Worm (Caenorhabditis elegans): Measurements from ENCODE around the gene unc-103.

Gene unc-103

ce11 chrIII:4170903-4171377 lies 55.8 kb downstream of the unc-103 start, which contains the start of the genes rnf-121 and C16C10.4:
Gene rnf-121 (minus strand): TSS chrIII:4170953.
Gene C16C10.4 (plus strand): TSS chrIII:4171336.
- TF ChIP-seq W03F9.2 (tag; optimal IDR thresholded peaks at IDR 0.05) (peak; percentile 69), dao-5 (tag; optimal IDR thresholded peaks at IDR 0.05) (peak; percentile 43), him-1 (tag; optimal IDR thresholded peaks at IDR 0.05) (peak; percentile 45)

ce11 chrIII:4172210-4172609 lies 57.0 kb downstream of the unc-103 start:
- TF ChIP-seq W03F9.2 (tag; optimal IDR thresholded peaks at IDR 0.05) = no peak
- TF ChIP-seq dao-5 (tag; optimal IDR thresholded peaks at IDR 0.05) = no peak
- no peak for TF ChIP-seq him-1 (tag; optimal IDR thresholded peaks at IDR 0.05)

ce11 chrIII:4175489-4175888 lies 60.3 kb downstream of the unc-103 start:
- TF ChIP-seq him-1 (tag; optimal IDR thresholded peaks at IDR 0.05) = no peak
- no peak for TF ChIP-seq W03F9.2 (tag; optimal IDR thresholded peaks at IDR 0.05)

- TF ChIP-seq dao-5 (tag; optimal IDR thresholded peaks at IDR 0.05) (no peak), W03F9.2 (tag; optimal IDR thresholded peaks at IDR 0.05) (peak; percentile 75)
Observed at ce11 chrIII:4176109-4176596, 61.0 kb downstream of the unc-103 start, which contains the start of the genes hrde-1 and C16C10.13. Gene hrde-1 (minus strand): TSS chrIII:4176159. Gene C16C10.13 (plus strand): TSS chrIII:4176440.

- no peak for TF ChIP-seq dao-5 (tag; optimal IDR thresholded peaks at IDR 0.05)
- no peak for TF ChIP-seq W03F9.2 (tag; optimal IDR thresholded peaks at IDR 0.05)
- TF ChIP-seq him-1 (tag; optimal IDR thresholded peaks at IDR 0.05) = no peak
Observed at ce11 chrIII:4178564-4178963, 63.4 kb downstream of the unc-103 start, which contains the start of gene C16C10.2. Gene C16C10.2 (minus strand): TSS chrIII:4178664.

- TF ChIP-seq him-1 (tag; optimal IDR thresholded peaks at IDR 0.05) (no peak), dao-5 (tag; optimal IDR thresholded peaks at IDR 0.05) (no peak), W03F9.2 (tag; optimal IDR thresholded peaks at IDR 0.05) (no peak)
Observed at ce11 chrIII:4181338-4181737, 66.2 kb downstream of the unc-103 start, which contains the start of gene C16C10.1. Gene C16C10.1 (minus strand): TSS chrIII:4181438.

- TF ChIP-seq him-1 (tag; optimal IDR thresholded peaks at IDR 0.05) (no peak), W03F9.2 (tag; optimal IDR thresholded peaks at IDR 0.05) (no peak), dao-5 (tag; optimal IDR thresholded peaks at IDR 0.05) (no peak)
Observed at ce11 chrIII:4186751-4187309, 71.6 kb downstream of the unc-103 start, which contains the start of gene lars-1. Gene lars-1 (minus strand): TSS chrIII:4186801.

ce11 chrIII:4187845-4188244 lies 72.7 kb downstream of the unc-103 start, which contains the start of gene R74.2:
Gene R74.2 (plus strand): TSS chrIII:4188160.
- TF ChIP-seq W03F9.2 (tag; optimal IDR thresholded peaks at IDR 0.05) (no peak), dao-5 (tag; optimal IDR thresholded peaks at IDR 0.05) (no peak), him-1 (tag; optimal IDR thresholded peaks at IDR 0.05) (no peak)

- TF ChIP-seq W03F9.2 (tag; optimal IDR thresholded peaks at IDR 0.05) = no peak
- TF ChIP-seq him-1 (tag; optimal IDR thresholded peaks at IDR 0.05) = no peak
- TF ChIP-seq dao-5 (tag; optimal IDR thresholded peaks at IDR 0.05) = no peak
Observed at ce11 chrIII:4189602-4190001, 74.4 kb downstream of the unc-103 start.

- TF ChIP-seq him-1 (tag; optimal IDR thresholded peaks at IDR 0.05) (no peak), W03F9.2 (tag; optimal IDR thresholded peaks at IDR 0.05) (no peak), dao-5 (tag; optimal IDR thresholded peaks at IDR 0.05) (no peak)
Observed at ce11 chrIII:4190241-4190640, 75.1 kb downstream of the unc-103 start, which contains the start of gene spp-28. Gene spp-28 (minus strand): TSS chrIII:4190341.

- no peak for TF ChIP-seq dao-5 (tag; optimal IDR thresholded peaks at IDR 0.05)
- TF ChIP-seq W03F9.2 (tag; optimal IDR thresholded peaks at IDR 0.05) = peak; percentile 30
Observed at ce11 chrIII:4191091-4191638, 76.0 kb downstream of the unc-103 start, which contains the start of gene dnj-16. Gene dnj-16 (plus strand): TSS chrIII:4191141.

ce11 chrIII:4193659-4194103 lies 78.5 kb downstream of the unc-103 start, which contains the start of gene xbp-1:
Gene xbp-1 (plus strand): TSS chrIII:4193809.
- TF ChIP-seq dao-5 (tag; optimal IDR thresholded peaks at IDR 0.05) (no peak), him-1 (tag; optimal IDR thresholded peaks at IDR 0.05) (peak; percentile 63), W03F9.2 (tag; optimal IDR thresholded peaks at IDR 0.05) (peak; percentile 84)

- TF ChIP-seq him-1 (tag; optimal IDR thresholded peaks at IDR 0.05) = no peak
- TF ChIP-seq W03F9.2 (tag; optimal IDR thresholded peaks at IDR 0.05) = no peak
- no peak for TF ChIP-seq dao-5 (tag; optimal IDR thresholded peaks at IDR 0.05)
Observed at ce11 chrIII:4194349-4195110, 79.3 kb downstream of the unc-103 start.

All from whole organism, L4/young adult.